Fruit fly (Drosophila melanogaster) whole organism, embryonic: Measurements from ENCODE around the gene CHES-1-like.

Experiments used
- Atf-2 ChIP-seq: fragments of 200-800 bp; sonication (Bioruptor generic); optimal IDR thresholded peaks from 2 replicates; lab custom pipeline; 2016; ENCODE audit warnings: missing biosample characterization, missing genetic modification characterization
- CG10959 ChIP-seq: fragments of 200-800 bp; sonication (Bioruptor generic); IDR thresholded peaks from 2 replicates; pipeline ENCODE4 v1.3.6; 2022; ENCODE audit warnings: missing biosample characterization, missing genetic modification characterization
- CG12744 ChIP-seq: fragments of 200-800 bp; sonication (Bioruptor generic); optimal IDR thresholded peaks from 2 replicates; lab custom pipeline; 2016; ENCODE audit warnings: missing biosample characterization, missing genetic modification characterization
- CG15073 ChIP-seq: fragments of 200-800 bp; sonication (Bioruptor generic); optimal IDR thresholded peaks from 2 replicates; lab custom pipeline; 2016; ENCODE audit warnings: missing biosample characterization, missing genetic modification characterization
- CG15514 ChIP-seq: fragments of 200-800 bp; sonication (Bioruptor generic); optimal IDR thresholded peaks from 3 replicates; lab custom pipeline; 2017; ENCODE audit warnings: missing biosample characterization, missing genetic modification characterization, mild to moderate bottlenecking, moderate library complexity, missing genetic modification reagents
- CG17802 ChIP-seq: fragments of 200-800 bp; sonication (Bioruptor generic); optimal IDR thresholded peaks from 2 replicates; lab custom pipeline; 2018; ENCODE audit warnings: missing biosample characterization, mild to moderate bottlenecking, missing genetic modification characterization, moderate library complexity
- CG18262 ChIP-seq: fragments of 200-800 bp; optimal IDR thresholded peaks from 3 replicates; lab custom pipeline; 2019; ENCODE audit warnings: missing biosample characterization, mild to moderate bottlenecking, missing genetic modification characterization, moderate library complexity
- CG18764 ChIP-seq: fragments of 200-800 bp; sonication (Bioruptor generic); optimal IDR thresholded peaks from 3 replicates; lab custom pipeline; 2016; ENCODE audit warnings: missing biosample characterization, missing genetic modification characterization
- CG3163 ChIP-seq: fragments of 200-800 bp; sonication (Bioruptor generic); optimal IDR thresholded peaks from 3 replicates; lab custom pipeline; 2016; ENCODE audit warnings: missing biosample characterization, missing genetic modification characterization
- CG3281 ChIP-seq: fragments of 200-800 bp; sonication (Bioruptor generic); optimal IDR thresholded peaks from 3 replicates; lab custom pipeline; 2017; ENCODE audit warnings: missing biosample characterization, mild to moderate bottlenecking, missing genetic modification characterization
- CG3407 ChIP-seq: fragments of 200-800 bp; sonication (Bioruptor generic); optimal IDR thresholded peaks from 2 replicates; lab custom pipeline; 2018; ENCODE audit warnings: missing biosample characterization, mild to moderate bottlenecking, missing genetic modification characterization
- CG7357 ChIP-seq: fragments of 200-800 bp; sonication (Bioruptor generic); IDR thresholded peaks from 3 replicates; pipeline ENCODE4 v1.3.6; 2022; ENCODE audit warnings: missing biosample characterization, missing genetic modification characterization
- CG8359 ChIP-seq: fragments of 200-800 bp; sonication (Bioruptor generic); optimal IDR thresholded peaks from 2 replicates; lab custom pipeline; 2017; ENCODE audit warnings: missing biosample characterization, mild to moderate bottlenecking, missing genetic modification characterization, borderline replicate concordance
- CG8388 ChIP-seq: fragments of 200-800 bp; sonication (Bioruptor generic); optimal IDR thresholded peaks from 2 replicates; lab custom pipeline; 2019; ENCODE audit warnings: missing biosample characterization, mild to moderate bottlenecking, missing genetic modification characterization, moderate library complexity
- CG9876 ChIP-seq: fragments of 200-800 bp; sonication (Bioruptor generic); optimal IDR thresholded peaks from 2 replicates; lab custom pipeline; 2016; ENCODE audit warnings: missing biosample characterization, missing genetic modification characterization
- CTCF ChIP-seq: fragments of 200-800 bp; sonication (Bioruptor generic); optimal IDR thresholded peaks from 2 replicates; lab custom pipeline; 2017; ENCODE audit warnings: missing biosample characterization, mild to moderate bottlenecking, missing genetic modification characterization, moderate library complexity
- CkIIα-i1 ChIP-seq: fragments of 200-800 bp; sonication (Bioruptor generic); IDR thresholded peaks from 2 replicates; pipeline ENCODE4 v1.3.6; 2022; ENCODE audit warnings: missing biosample characterization, missing genetic modification characterization
- D19B ChIP-seq: fragments of 200-800 bp; sonication (Bioruptor generic); optimal IDR thresholded peaks from 2 replicates; lab custom pipeline; 2017; ENCODE audit warnings: missing biosample characterization, mild to moderate bottlenecking, missing genetic modification characterization
- Dfd ChIP-seq, 2 experiments: fragments of >200 bp; optimal IDR thresholded peaks; 2 replicates each; lab custom pipeline; 2017; ENCODE audit warnings: missing biosample characterization in 2 of 2, missing genetic modification characterization in 2 of 2
- Dp ChIP-seq: fragments of 200-800 bp; sonication (Bioruptor generic); optimal IDR thresholded peaks from 2 replicates; lab custom pipeline; 2018; ENCODE audit warnings: missing biosample characterization, mild to moderate bottlenecking, missing genetic modification characterization, moderate library complexity
- ERR ChIP-seq: fragments of 200-800 bp; sonication (Bioruptor generic); optimal IDR thresholded peaks from 2 replicates; lab custom pipeline; 2016; ENCODE audit warnings: missing biosample characterization, missing genetic modification characterization
- GATAe ChIP-seq: fragments of 200-800 bp; sonication (Bioruptor generic); conservative IDR thresholded peaks from 2 replicates; pipeline ENCODE4 v1.3.6; 2022; ENCODE audit warnings: missing biosample characterization, missing genetic modification characterization
- HmgZ ChIP-seq: fragments of 200-800 bp; sonication (Bioruptor generic); optimal IDR thresholded peaks from 2 replicates; lab custom pipeline; 2018; ENCODE audit warnings: missing biosample characterization, mild to moderate bottlenecking, missing genetic modification characterization
- Myb ChIP-seq: fragments of 200-800 bp; sonication (Bioruptor generic); optimal IDR thresholded peaks from 2 replicates; lab custom pipeline; 2016; ENCODE audit warnings: missing biosample characterization, missing genetic modification characterization
- NC2α ChIP-seq: fragments of 200-800 bp; sonication (Bioruptor generic); optimal IDR thresholded peaks from 2 replicates; lab custom pipeline; 2016; ENCODE audit warnings: missing biosample characterization, missing genetic modification characterization
- NFAT ChIP-seq: fragments of 200-800 bp; sonication (Bioruptor generic); IDR thresholded peaks from 2 replicates; pipeline ENCODE4 v1.3.6; 2022; ENCODE audit warnings: missing biosample characterization, missing genetic modification characterization
- PHDP ChIP-seq: fragments of 200-800 bp; sonication (Bioruptor generic); optimal IDR thresholded peaks from 3 replicates; lab custom pipeline; 2018; ENCODE audit warnings: missing biosample characterization, mild to moderate bottlenecking, missing genetic modification characterization, moderate library complexity
- Side ChIP-seq: fragments of 200-800 bp; sonication (Bioruptor generic); optimal IDR thresholded peaks from 2 replicates; lab custom pipeline; 2016; ENCODE audit warnings: missing biosample characterization, missing genetic modification characterization
- Taf1 ChIP-seq: fragments of 200-800 bp; sonication (Bioruptor generic); IDR thresholded peaks from 2 replicates; pipeline ENCODE4 v1.3.6; 2022; ENCODE audit warnings: missing biosample characterization, missing genetic modification characterization
- abd-A ChIP-seq: fragments of 200-800 bp; sonication (Bioruptor generic); optimal IDR thresholded peaks from 3 replicates; lab custom pipeline; 2019; ENCODE audit warnings: missing biosample characterization, mild to moderate bottlenecking, missing genetic modification characterization, moderate library complexity
- amos ChIP-seq: fragments of 200-800 bp; sonication (Bioruptor generic); IDR thresholded peaks from 2 replicates; pipeline ENCODE4 v1.3.6; 2022; ENCODE audit warnings: missing biosample characterization, missing genetic modification characterization; ENCODE audit not compliant: partially characterized antibody
- cato ChIP-seq: fragments of 200-800 bp; sonication (Bioruptor generic); optimal IDR thresholded peaks from 2 replicates; lab custom pipeline; 2016; ENCODE audit warnings: missing biosample characterization, missing genetic modification characterization, borderline replicate concordance
- da ChIP-seq: fragments of 200-800 bp; sonication (Bioruptor generic); optimal IDR thresholded peaks from 2 replicates; lab custom pipeline; 2016; ENCODE audit warnings: missing biosample characterization, missing genetic modification characterization
- danr ChIP-seq: fragments of 200-800 bp; sonication (Bioruptor generic); IDR thresholded peaks from 2 replicates; pipeline ENCODE4 v1.3.6; 2022; ENCODE audit warnings: missing biosample characterization, missing genetic modification characterization
- dati ChIP-seq: fragments of 200-800 bp; sonication (Bioruptor generic); IDR thresholded peaks from 2 replicates; pipeline ENCODE4 v1.3.6; 2022; ENCODE audit warnings: missing biosample characterization, missing genetic modification characterization
- ftz-f1 ChIP-seq: fragments of 200-800 bp; sonication (Bioruptor generic); optimal IDR thresholded peaks from 2 replicates; lab custom pipeline; 2016; ENCODE audit warnings: missing biosample characterization, missing genetic modification characterization
- gce ChIP-seq: fragments of 200-800 bp; sonication (Bioruptor generic); IDR thresholded peaks from 3 replicates; pipeline ENCODE4 v1.3.6; 2022; ENCODE audit warnings: missing biosample characterization, missing genetic modification characterization
- ham ChIP-seq: fragments of 200-800 bp; sonication (Bioruptor generic); IDR thresholded peaks from 2 replicates; pipeline ENCODE4 v1.3.6; 2022; ENCODE audit warnings: missing biosample characterization, missing genetic modification characterization
- kni ChIP-seq: fragments of 200-800 bp; sonication (Bioruptor generic); optimal IDR thresholded peaks from 3 replicates; lab custom pipeline; 2017; ENCODE audit warnings: mild to moderate bottlenecking, missing biosample characterization, missing genetic modification reagents, missing genetic modification characterization
- lmd ChIP-seq: fragments of 200-800 bp; sonication (Bioruptor generic); IDR thresholded peaks from 2 replicates; pipeline ENCODE4 v1.3.6; 2022; ENCODE audit warnings: missing biosample characterization, missing genetic modification characterization
- mld ChIP-seq: fragments of 200-800 bp; sonication (Bioruptor generic); IDR thresholded peaks from 3 replicates; pipeline ENCODE4 v1.3.6; 2022; ENCODE audit warnings: missing biosample characterization, missing genetic modification characterization; ENCODE audit not compliant: partially characterized antibody
- nerfin-1 ChIP-seq: fragments of 200-800 bp; sonication (Bioruptor generic); optimal IDR thresholded peaks from 3 replicates; lab custom pipeline; 2019; ENCODE audit warnings: missing biosample characterization, mild to moderate bottlenecking, missing genetic modification characterization, moderate library complexity
- p53 ChIP-seq: fragments of 200-800 bp; sonication (Bioruptor generic); optimal IDR thresholded peaks from 2 replicates; lab custom pipeline; 2016; ENCODE audit warnings: missing biosample characterization, missing genetic modification characterization
- pb ChIP-seq: fragments of 200-800 bp; sonication (Bioruptor generic); optimal IDR thresholded peaks from 3 replicates; lab custom pipeline; 2016; ENCODE audit warnings: missing biosample characterization, missing genetic modification characterization
- peb ChIP-seq: fragments of 200-800 bp; sonication (Bioruptor generic); IDR thresholded peaks from 2 replicates; pipeline ENCODE4 v1.3.6; 2022; ENCODE audit warnings: missing biosample characterization, missing genetic modification characterization
- salm ChIP-seq: fragments of 200-800 bp; sonication (Bioruptor generic); optimal IDR thresholded peaks from 2 replicates; lab custom pipeline; 2018; ENCODE audit warnings: missing biosample characterization, mild to moderate bottlenecking, missing genetic modification characterization
- sna ChIP-seq: fragments of 200-800 bp; sonication (Bioruptor generic); IDR thresholded peaks from 2 replicates; pipeline ENCODE4 v1.3.6; 2022; ENCODE audit warnings: missing biosample characterization, missing genetic modification characterization; ENCODE audit not compliant: partially characterized antibody
- tap ChIP-seq: fragments of 200-800 bp; optimal IDR thresholded peaks from 3 replicates; lab custom pipeline; 2019; ENCODE audit warnings: missing biosample characterization, mild to moderate bottlenecking, missing genetic modification characterization, moderate library complexity
- trh ChIP-seq: fragments of 200-800 bp; sonication (Bioruptor generic); optimal IDR thresholded peaks from 2 replicates; lab custom pipeline; 2016; ENCODE audit warnings: missing biosample characterization, missing genetic modification characterization

The CHES-1-like gene

dm6 chrX:7706398-7707349 lies 2.5 kb downstream of the CHES-1-like start (continued):
- TF ChIP-seq amos (GFP tag; lab: Robert Waterston, UW) (no peak; the same call in 1 of the 2 replicates), CG3281 (peak; percentile 98), Dp (peak; percentile 21), CG3407 (GFP tag; lab: Kevin White, UChicago) (peak; percentile 92), D19B (GFP tag; lab: Kevin White, UChicago) (peak; percentile 74), dati (GFP tag; lab: Robert Waterston, UW) (peak; percentile 95), CG12744 (peak; percentile 76), CG9876 (GFP tag; lab: Kevin White, UChicago) (no peak), sna (GFP tag; lab: Robert Waterston, UW) (no peak), CG8359 (GFP tag; lab: Kevin White, UChicago) (peak; percentile 84), lmd (GFP tag; lab: Robert Waterston, UW) (peak; percentile 98), cato (GFP tag; lab: Kevin White, UChicago) (peak; percentile 87), CG7357 (GFP tag; lab: Robert Waterston, UW) (peak; percentile 95), ham (GFP tag; lab: Robert Waterston, UW) (peak; percentile 91), mld (GFP tag; lab: Robert Waterston, UW) (no peak), NC2α (peak; percentile 64), HmgZ (peak; percentile 99), ftz-f1 (GFP tag; lab: Kevin White, UChicago) (no peak), peb (GFP tag; lab: Robert Waterston, UW) (peak; percentile 97), CTCF (peak; percentile 50), CG17802 (tag; lab: Kevin White, UChicago) (peak; percentile 85), CG15073 (GFP tag; lab: Kevin White, UChicago) (peak; percentile 90), ERR (GFP tag; lab: Kevin White, UChicago) (peak; percentile 18), tap (tag; lab: Kevin White, UChicago) (peak; percentile 99), salm (tag; lab: Kevin White, UChicago) (peak; percentile 96), Dfd (GFP tag; optimal IDR thresholded peaks at IDR 0.05; lab: Kevin White, UChicago) (no peak), CG3163 (GFP tag; lab: Kevin White, UChicago) (peak; percentile 90), pb (GFP tag; lab: Kevin White, UChicago) (peak; percentile 58), gce (GFP tag; lab: Robert Waterston, UW) (peak; percentile 98), da (GFP tag; lab: Kevin White, UChicago) (peak; percentile 27), NFAT (GFP tag; lab: Robert Waterston, UW) (peak; percentile 98), p53 (GFP tag; lab: Kevin White, UChicago) (no peak), PHDP (peak; percentile 99), Taf1 (peak; percentile 98), kni (GFP tag; lab: Kevin White, UChicago) (peak; percentile 97), CG15514 (peak; percentile 92), CG18764 (peak; percentile 90), CG18262 (tag; lab: Kevin White, UChicago) (peak; percentile 97), GATAe (GFP tag; lab: Robert Waterston, UW) (peak; percentile 95), CkIIα-i1 (peak; percentile 94), nerfin-1 (peak; percentile 97), Atf-2 (GFP tag; lab: Kevin White, UChicago) (peak; percentile 56), Side (peak; percentile 1), abd-A (peak; percentile 98), trh (GFP tag; lab: Kevin White, UChicago) (peak; percentile 85), CG8388 (peak; percentile 97), danr (GFP tag; lab: Robert Waterston, UW) (peak; percentile 96), Myb (GFP tag; lab: Kevin White, UChicago) (peak; percentile 30), CG10959 (GFP tag; lab: Robert Waterston, UW) (peak; percentile 91)
